Worm (Caenorhabditis elegans) whole organism, midembryonic: ENCODE data around the gene cyn-12.

Experiments
- T22C8.4 ChIP-seq: fragments of 200-800 bp; sonication (Bioruptor generic); IDR thresholded peaks from 2 replicates; pipeline ENCODE4 v1.3.6; 2022; ENCODE audit warnings: missing genetic modification characterization, missing compliant biosample characterization
- klf-2 ChIP-seq: fragments of 200-800 bp; sonication (Bioruptor generic); conservative IDR thresholded peaks from 2 replicates; pipeline ENCODE4 v1.3.6; 2022; ENCODE audit warnings: missing genetic modification reagents, missing genetic modification characterization, missing compliant biosample characterization
- ref-1 ChIP-seq: fragments of 200-800 bp; sonication (Bioruptor generic); conservative IDR thresholded peaks from 2 replicates; pipeline ENCODE4 v1.3.6; 2022; ENCODE audit warnings: missing genetic modification reagents, missing genetic modification characterization, missing compliant biosample characterization
- ztf-29 ChIP-seq: fragments of 200-800 bp; sonication (Bioruptor generic); IDR thresholded peaks from 2 replicates; pipeline ENCODE4 v1.3.6; 2022; ENCODE audit warnings: missing genetic modification reagents, missing genetic modification characterization, missing compliant biosample characterization

DNA sequence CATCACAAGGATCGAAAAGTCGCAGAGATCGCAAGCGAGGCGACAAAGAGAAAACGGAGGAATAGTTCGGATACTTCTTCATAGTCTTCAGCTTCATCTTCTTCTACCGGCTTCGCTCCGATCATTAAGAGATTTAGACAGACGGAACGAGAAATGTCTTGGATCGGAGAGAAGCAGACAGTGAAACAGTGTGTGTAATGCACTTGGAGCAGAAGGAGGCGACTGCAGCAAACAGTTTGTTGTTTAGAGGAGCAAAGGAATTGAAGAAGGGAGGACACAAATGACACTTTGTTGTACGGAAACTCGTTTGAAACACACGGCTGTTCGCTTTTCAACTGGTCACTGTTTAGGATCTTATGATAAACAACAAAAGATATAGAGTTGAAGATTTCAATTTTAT is 33.6 kb downstream of the cyn-12 start:
- TF ChIP-seq T22C8.4 (GFP tag; lab: Robert Waterston, UW) = no peak
- no peak for TF ChIP-seq ztf-29 (GFP tag; lab: Robert Waterston, UW)
- no peak for TF ChIP-seq ref-1 (GFP tag; lab: Robert Waterston, UW)
- no peak for TF ChIP-seq klf-2 (GFP tag; lab: Robert Waterston, UW)
